Fruit fly (Drosophila melanogaster) whole organism, embryonic: ENCODE data around the gene CG5096.

ENCODE experiments used
- Ada2b ChIP-seq: fragments of 200-800 bp; sonication (Bioruptor generic); IDR thresholded peaks from 2 replicates; pipeline ENCODE4 v1.3.6; 2022; ENCODE audit warnings: missing biosample characterization, missing genetic modification characterization
- B-H1 ChIP-seq: fragments of 200-800 bp; sonication (Bioruptor generic); IDR thresholded peaks from 3 replicates; pipeline ENCODE4 v1.3.6; 2022; ENCODE audit warnings: missing biosample characterization, missing genetic modification characterization
- BEAF-32 ChIP-seq: fragments of 200-800 bp; sonication (Bioruptor generic); optimal IDR thresholded peaks from 3 replicates; lab custom pipeline; 2017; ENCODE audit warnings: missing biosample characterization, missing genetic modification characterization, mild to moderate bottlenecking, moderate library complexity, missing genetic modification reagents
- CG1024 ChIP-seq: fragments of 200-800 bp; sonication (Bioruptor generic); IDR thresholded peaks from 2 replicates; pipeline ENCODE4 v1.3.6; 2022; ENCODE audit warnings: missing biosample characterization, missing genetic modification characterization
- CG13123 ChIP-seq: fragments of 200-800 bp; sonication (Bioruptor generic); optimal IDR thresholded peaks from 2 replicates; lab custom pipeline; 2016; ENCODE audit warnings: missing biosample characterization, missing genetic modification characterization
- CG17912 ChIP-seq: fragments of 200-800 bp; sonication (Bioruptor generic); optimal IDR thresholded peaks from 2 replicates; lab custom pipeline; 2018; ENCODE audit warnings: missing biosample characterization, mild to moderate bottlenecking, missing genetic modification characterization
- CG18619 ChIP-seq: fragments of 200-800 bp; sonication (Bioruptor generic); optimal IDR thresholded peaks from 3 replicates; lab custom pipeline; 2017; ENCODE audit warnings: missing biosample characterization, mild to moderate bottlenecking, missing genetic modification characterization
- CG2116 ChIP-seq: fragments of 200-800 bp; sonication (Bioruptor generic); optimal IDR thresholded peaks from 3 replicates; lab custom pipeline; 2018; ENCODE audit warnings: missing biosample characterization, mild to moderate bottlenecking, missing genetic modification characterization
- CG2120 ChIP-seq: fragments of 200-800 bp; sonication (Bioruptor generic); optimal IDR thresholded peaks from 3 replicates; lab custom pipeline; 2016; ENCODE audit warnings: missing biosample characterization, missing genetic modification characterization
- CG33557 ChIP-seq: fragments of 200-800 bp; sonication (Bioruptor generic); optimal IDR thresholded peaks from 2 replicates; lab custom pipeline; 2019; ENCODE audit warnings: missing biosample characterization, mild to moderate bottlenecking, missing genetic modification characterization, moderate library complexity
- CG6175 ChIP-seq: fragments of 200-800 bp; sonication (Bioruptor generic); IDR thresholded peaks from 3 replicates; pipeline ENCODE4 v1.3.6; 2022; ENCODE audit warnings: missing biosample characterization, missing genetic modification characterization
- CG7357 ChIP-seq: fragments of 200-800 bp; sonication (Bioruptor generic); IDR thresholded peaks from 3 replicates; pipeline ENCODE4 v1.3.6; 2022; ENCODE audit warnings: missing biosample characterization, missing genetic modification characterization
- CG7928 ChIP-seq: fragments of 200-800 bp; sonication (Bioruptor generic); optimal IDR thresholded peaks from 2 replicates; lab custom pipeline; 2017; ENCODE audit warnings: missing biosample characterization, mild to moderate bottlenecking, missing genetic modification characterization
- CG7963 ChIP-seq: fragments of 200-800 bp; sonication (Bioruptor generic); IDR thresholded peaks from 3 replicates; pipeline ENCODE4 v1.3.6; 2022; ENCODE audit warnings: missing biosample characterization, missing genetic modification characterization; ENCODE audit not compliant: partially characterized antibody
- CG8281 ChIP-seq: fragments of 200-800 bp; sonication (Bioruptor generic); optimal IDR thresholded peaks from 2 replicates; lab custom pipeline; 2018; ENCODE audit warnings: missing biosample characterization, mild to moderate bottlenecking, missing genetic modification characterization, moderate library complexity
- CG9797 ChIP-seq: fragments of 200-800 bp; sonication (Bioruptor generic); optimal IDR thresholded peaks from 3 replicates; lab custom pipeline; 2018; ENCODE audit warnings: missing biosample characterization, mild to moderate bottlenecking, missing genetic modification characterization
- CoRest ChIP-seq: fragments of 200-800 bp; sonication (Bioruptor generic); optimal IDR thresholded peaks from 3 replicates; lab custom pipeline; 2018; ENCODE audit warnings: missing biosample characterization, mild to moderate bottlenecking, missing genetic modification characterization, moderate library complexity
- D ChIP-seq, 2 experiments: fragments of 200-800 bp in 1 of 2; fragments of >200 bp in 1 of 2; sonication (Bioruptor generic) in 1 of 2; optimal IDR thresholded peaks; 2 replicates in 1 of 2; 3 replicates in 1 of 2; lab custom pipeline; 2017; ENCODE audit warnings: mild to moderate bottlenecking in 1 of 2, missing biosample characterization in 1 of 2, missing genetic modification characterization in 1 of 2, missing genetic modification reagents in 1 of 2
- Dbx ChIP-seq: fragments of 200-800 bp; sonication (Bioruptor generic); IDR thresholded peaks from 3 replicates; pipeline ENCODE4 v1.3.6; 2022; ENCODE audit warnings: missing biosample characterization, missing genetic modification characterization
- Dek ChIP-seq: fragments of 200-800 bp; sonication (Bioruptor generic); optimal IDR thresholded peaks from 3 replicates; lab custom pipeline; 2019; ENCODE audit warnings: missing biosample characterization, mild to moderate bottlenecking, missing genetic modification characterization, moderate library complexity
- Dll ChIP-seq: fragments of 200-800 bp; sonication (Bioruptor generic); IDR thresholded peaks from 4 replicates; pipeline ENCODE4 v1.3.6; 2022; ENCODE audit warnings: missing biosample characterization, missing genetic modification characterization; ENCODE audit not compliant: partially characterized antibody
- Dp ChIP-seq: fragments of 200-800 bp; sonication (Bioruptor generic); optimal IDR thresholded peaks from 2 replicates; lab custom pipeline; 2018; ENCODE audit warnings: missing biosample characterization, mild to moderate bottlenecking, missing genetic modification characterization, moderate library complexity
- E2f1 ChIP-seq: fragments of 200-800 bp; sonication (Bioruptor generic); IDR thresholded peaks from 2 replicates; pipeline ENCODE4 v1.3.6; 2022; ENCODE audit warnings: missing biosample characterization, missing genetic modification characterization
- HmgZ ChIP-seq: fragments of 200-800 bp; sonication (Bioruptor generic); optimal IDR thresholded peaks from 2 replicates; lab custom pipeline; 2018; ENCODE audit warnings: missing biosample characterization, mild to moderate bottlenecking, missing genetic modification characterization
- MESR4 ChIP-seq: fragments of 200-800 bp; sonication (Bioruptor generic); optimal IDR thresholded peaks from 2 replicates; lab custom pipeline; 2018; ENCODE audit warnings: missing biosample characterization, mild to moderate bottlenecking, missing genetic modification characterization, moderate library complexity
- Myb ChIP-seq: fragments of 200-800 bp; sonication (Bioruptor generic); optimal IDR thresholded peaks from 2 replicates; lab custom pipeline; 2016; ENCODE audit warnings: missing biosample characterization, missing genetic modification characterization
- Six4 ChIP-seq: fragments of 200-800 bp; sonication (Bioruptor generic); optimal IDR thresholded peaks from 2 replicates; lab custom pipeline; 2016; ENCODE audit warnings: missing biosample characterization, missing genetic modification characterization
- Sox100B ChIP-seq: fragments of 200-800 bp; sonication (Bioruptor generic); optimal IDR thresholded peaks from 3 replicates; lab custom pipeline; 2018; ENCODE audit warnings: missing biosample characterization, mild to moderate bottlenecking, missing genetic modification characterization
- Sox102F ChIP-seq: fragments of 200-800 bp; sonication (Bioruptor generic); optimal IDR thresholded peaks from 2 replicates; lab custom pipeline; 2018; ENCODE audit warnings: missing biosample characterization, mild to moderate bottlenecking, missing genetic modification characterization, moderate library complexity
- YL-1 ChIP-seq: fragments of 200-800 bp; sonication (Bioruptor generic); optimal IDR thresholded peaks from 3 replicates; lab custom pipeline; 2017; ENCODE audit warnings: missing biosample characterization, mild to moderate bottlenecking, missing genetic modification characterization
- chif ChIP-seq, 2 experiments: fragments of 200-800 bp; sonication (Bioruptor generic); optimal IDR thresholded peaks; 3 replicates each; lab custom pipeline; 2016; ENCODE audit warnings: missing biosample characterization in 2 of 2, missing genetic modification characterization in 2 of 2
- dpn ChIP-seq, 2 experiments: fragments of 200-800 bp; sonication (Bioruptor generic); optimal IDR thresholded peaks; 3 replicates each; lab custom pipeline; 2016; ENCODE audit warnings: missing biosample characterization in 2 of 2, missing genetic modification characterization in 2 of 2
- ewg ChIP-seq: fragments of 200-800 bp; sonication (Bioruptor generic); optimal IDR thresholded peaks from 3 replicates; lab custom pipeline; 2017; ENCODE audit warnings: mild to moderate bottlenecking, missing biosample characterization, missing genetic modification reagents, missing genetic modification characterization
- ftz-f1 ChIP-seq: fragments of 200-800 bp; sonication (Bioruptor generic); optimal IDR thresholded peaks from 2 replicates; lab custom pipeline; 2016; ENCODE audit warnings: missing biosample characterization, missing genetic modification characterization
- gce ChIP-seq: fragments of 200-800 bp; sonication (Bioruptor generic); IDR thresholded peaks from 3 replicates; pipeline ENCODE4 v1.3.6; 2022; ENCODE audit warnings: missing biosample characterization, missing genetic modification characterization
- gfzf ChIP-seq: fragments of 200-800 bp; sonication (Bioruptor generic); optimal IDR thresholded peaks from 2 replicates; lab custom pipeline; 2016; ENCODE audit warnings: missing biosample characterization, mild to moderate bottlenecking, missing genetic modification characterization, moderate library complexity
- hth ChIP-seq: fragments of >200 bp; optimal IDR thresholded peaks from 2 replicates; lab custom pipeline; 2017; ENCODE audit warnings: inconsistent platforms
- inv ChIP-seq: fragments of 200-800 bp; sonication (Bioruptor generic); IDR thresholded peaks from 2 replicates; pipeline ENCODE4 v1.3.6; 2022; ENCODE audit warnings: missing biosample characterization, missing genetic modification characterization; ENCODE audit not compliant: partially characterized antibody
- jigr1 ChIP-seq: fragments of 200-800 bp; sonication (Bioruptor generic); IDR thresholded peaks from 3 replicates; pipeline ENCODE4 v1.3.6; 2022; ENCODE audit warnings: missing biosample characterization, missing genetic modification characterization
- jing ChIP-seq: fragments of 200-800 bp; sonication (Bioruptor generic); optimal IDR thresholded peaks from 2 replicates; lab custom pipeline; 2018; ENCODE audit warnings: missing biosample characterization, mild to moderate bottlenecking, missing genetic modification characterization
- nmo ChIP-seq: fragments of 200-800 bp; sonication (Bioruptor generic); optimal IDR thresholded peaks from 2 replicates; lab custom pipeline; 2018; ENCODE audit warnings: missing biosample characterization, mild to moderate bottlenecking, missing genetic modification characterization, moderate library complexity
- pfk ChIP-seq: fragments of 200-800 bp; sonication (Bioruptor generic); optimal IDR thresholded peaks from 2 replicates; lab custom pipeline; 2018; ENCODE audit warnings: missing biosample characterization, mild to moderate bottlenecking, missing genetic modification characterization, moderate library complexity
- row ChIP-seq: fragments of 200-800 bp; sonication (Bioruptor generic); IDR thresholded peaks from 3 replicates; pipeline ENCODE4 v1.3.6; 2022; ENCODE audit warnings: missing biosample characterization, missing genetic modification characterization
- slou ChIP-seq: fragments of 200-800 bp; sonication (Bioruptor generic); optimal IDR thresholded peaks from 3 replicates; lab custom pipeline; 2016; ENCODE audit warnings: missing biosample characterization, missing genetic modification characterization
- trem ChIP-seq: fragments of 200-800 bp; optimal IDR thresholded peaks from 3 replicates; lab custom pipeline; 2019; ENCODE audit warnings: missing biosample characterization, mild to moderate bottlenecking, missing genetic modification characterization, moderate library complexity
- vvl ChIP-seq: fragments of 200-800 bp; sonication (Bioruptor generic); IDR thresholded peaks from 2 replicates; pipeline ENCODE4 v1.3.6; 2022; ENCODE audit warnings: missing biosample characterization, missing genetic modification characterization
- zen ChIP-seq: fragments of 200-800 bp; sonication (Bioruptor generic); optimal IDR thresholded peaks from 3 replicates; lab custom pipeline; 2018; ENCODE audit warnings: missing biosample characterization, mild to moderate bottlenecking, missing genetic modification characterization, moderate library complexity

Gene CG5096

DNA sequence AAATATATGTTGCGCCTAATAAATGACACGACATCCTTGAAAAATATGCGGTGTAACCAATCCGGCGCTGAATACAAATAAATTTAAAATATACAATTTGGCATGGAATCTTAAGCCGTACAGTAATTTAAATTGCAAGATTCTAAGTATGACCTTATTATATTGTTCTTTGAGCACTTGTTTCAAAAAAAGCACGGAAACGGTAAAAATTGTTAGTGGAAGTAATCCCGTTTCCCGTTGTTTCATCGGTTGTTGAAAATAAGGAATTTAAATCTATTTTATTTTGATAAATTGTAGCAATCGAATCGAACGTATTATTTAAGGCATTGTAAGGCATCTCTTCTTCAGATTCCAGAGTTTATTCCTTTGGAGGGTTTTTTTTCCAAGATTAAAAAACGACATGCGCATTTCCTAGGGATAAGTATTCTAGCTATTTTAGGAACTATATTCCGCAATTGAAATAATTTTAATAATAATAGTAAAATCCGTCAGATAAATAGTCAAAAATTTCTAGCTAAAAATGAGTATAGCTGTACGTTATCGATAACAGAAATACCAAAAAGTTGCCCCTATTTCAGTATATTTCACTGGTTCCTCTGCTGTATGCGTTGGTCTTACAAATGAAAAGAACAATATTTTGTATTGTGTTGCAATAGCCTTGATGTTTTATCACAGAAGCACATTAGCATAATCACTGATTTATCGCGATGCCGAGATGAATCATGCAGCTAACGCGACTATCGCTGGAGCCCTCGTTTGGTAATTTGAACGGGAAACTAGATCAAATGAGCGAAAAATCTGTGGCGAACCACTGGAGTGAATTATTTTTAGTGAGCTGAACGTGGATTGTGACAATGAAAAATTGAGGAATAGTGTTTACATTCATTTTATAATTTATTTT lies 48.7 kb upstream of the CG5096 start, which contains the start of gene GATAd (continued):
- TF ChIP-seq Sox102F (GFP tag; lab: Kevin White, UChicago), result no peak
- TF ChIP-seq ewg (GFP tag; lab: Kevin White, UChicago), result peak; percentile 3
- TF ChIP-seq inv (GFP tag; lab: Robert Waterston, UW), result peak; percentile 20; the same call in 1 of the 2 replicates
- TF ChIP-seq CG6175 (GFP tag; lab: Robert Waterston, UW), result no peak
- TF ChIP-seq row (GFP tag; lab: Robert Waterston, UW), result peak; percentile 63; the same call in 2 of the 3 replicates
- no peak for TF ChIP-seq hth (lab: Kevin White, UChicago)
- peak; percentile 88 for TF ChIP-seq CG7928 (GFP tag; lab: Kevin White, UChicago)
- no peak for TF ChIP-seq Dbx
- TF ChIP-seq CG2120 (GFP tag; lab: Kevin White, UChicago), result peak; percentile 9
- TF ChIP-seq D (optimal IDR thresholded peaks at IDR 0.05; lab: Kevin White, UChicago), result no peak
- no peak for TF ChIP-seq D (GFP tag; optimal IDR thresholded peaks at IDR 0.05; lab: Kevin White, UChicago)
- peak; percentile 58 for TF ChIP-seq gfzf (GFP tag; lab: Kevin White, UChicago)
- TF ChIP-seq MESR4 (GFP tag; lab: Kevin White, UChicago), result peak; percentile 86
- 0 out of 3 replicates have a peak, but pooled peaks have one; percentile 13 for TF ChIP-seq CG7963 (GFP tag; lab: Robert Waterston, UW)
- peak in 1 of 2 experiments; percentile 23 for TF ChIP-seq dpn (GFP tag; optimal IDR thresholded peaks at IDR 0.05; lab: Kevin White, UChicago)
- TF ChIP-seq nmo, result peak; percentile 25
- TF ChIP-seq gce, result no peak
- no peak for TF ChIP-seq CG18619 (GFP tag; lab: Kevin White, UChicago)
- peak; percentile 24 for TF ChIP-seq CoRest (tag; lab: Kevin White, UChicago)
- TF ChIP-seq chif (GFP tag; optimal IDR thresholded peaks at IDR 0.05; lab: Kevin White, UChicago), result no peak
- peak; percentile 33 for TF ChIP-seq Dp
- peak; percentile 23 for TF ChIP-seq zen (tag; lab: Kevin White, UChicago)
- peak; percentile 83 for TF ChIP-seq pfk (GFP tag; lab: Kevin White, UChicago)
- no peak for TF ChIP-seq jigr1
- TF ChIP-seq slou, result no peak
- no peak for TF ChIP-seq E2f1
- peak; percentile 52 for TF ChIP-seq trem
- TF ChIP-seq B-H1 (GFP tag; lab: Robert Waterston, UW), result no peak
- TF ChIP-seq Myb (GFP tag; lab: Kevin White, UChicago), result peak; percentile 30
- TF ChIP-seq Sox100B (GFP tag; lab: Kevin White, UChicago), result no peak
- TF ChIP-seq jing (GFP tag; lab: Kevin White, UChicago), result no peak
- TF ChIP-seq CG9797 (GFP tag; lab: Kevin White, UChicago), result peak; percentile 52
- no peak for TF ChIP-seq CG7357 (GFP tag; lab: Robert Waterston, UW)
- peak; percentile 25 for TF ChIP-seq CG2116 (GFP tag; lab: Kevin White, UChicago)
- peak; percentile 16 for TF ChIP-seq YL-1 (GFP tag; lab: Kevin White, UChicago)
- peak; percentile 61 for TF ChIP-seq ftz-f1 (GFP tag; lab: Kevin White, UChicago)
- TF ChIP-seq CG8281 (tag; lab: Kevin White, UChicago), result peak; percentile 79
- TF ChIP-seq Six4 (GFP tag; lab: Kevin White, UChicago), result no peak
- TF ChIP-seq vvl (GFP tag; lab: Robert Waterston, UW), result peak; percentile 69; the same call in 1 of the 2 replicates
- peak; percentile 12 for TF ChIP-seq CG33557 (GFP tag; lab: Kevin White, UChicago)
- peak; percentile 51 for TF ChIP-seq HmgZ (tag; lab: Kevin White, UChicago)
- no peak for TF ChIP-seq Dll (GFP tag; lab: Robert Waterston, UW)
- TF ChIP-seq BEAF-32 (GFP tag; lab: Kevin White, UChicago), result peak; percentile 45
- no peak for TF ChIP-seq Ada2b (GFP tag; lab: Robert Waterston, UW)
- no peak for TF ChIP-seq CG17912
- TF ChIP-seq CG1024 (GFP tag; lab: Robert Waterston, UW), result peak; percentile 33; the same call in 1 of the 2 replicates
- no peak for TF ChIP-seq CG13123
- TF ChIP-seq Dek (tag; lab: Kevin White, UChicago), result peak; percentile 15
